Worm (Caenorhabditis elegans) whole organism, L3 larva: ENCODE measurements around the gene F35E8.2.

ENCODE experiments used
- R02D3.7 ChIP-seq: fragments of 150-350 bp; optimal IDR thresholded peaks from 2 replicates; lab custom pipeline; 2014; ENCODE audit warnings: missing biosample characterization, missing genetic modification characterization
- ZK546.5 ChIP-seq: sonication (generic microtip); optimal IDR thresholded peaks from 2 replicates; lab custom pipeline; 2017; ENCODE audit warnings: missing biosample characterization, missing genetic modification characterization
- ama-1 ChIP-seq: fragments of 150-350 bp; optimal IDR thresholded peaks from 2 replicates; lab custom pipeline; 2018
- ceh-16 ChIP-seq: sonication (generic microtip); optimal IDR thresholded peaks from 2 replicates; lab custom pipeline; 2017; ENCODE audit warnings: missing biosample characterization, missing genetic modification characterization
- ceh-28 ChIP-seq: fragments of 150-350 bp; optimal IDR thresholded peaks from 2 replicates; lab custom pipeline; 2014; ENCODE audit warnings: missing biosample characterization, missing genetic modification reagents, missing genetic modification characterization
- ceh-82 ChIP-seq: fragments of 150-350 bp; optimal IDR thresholded peaks from 2 replicates; lab custom pipeline; 2014; ENCODE audit warnings: missing biosample characterization, missing genetic modification characterization
- ceh-9 ChIP-seq: sonication (generic microtip); optimal IDR thresholded peaks from 2 replicates; lab custom pipeline; 2018; ENCODE audit warnings: missing biosample characterization, missing genetic modification characterization
- egl-27 ChIP-seq: sonication (generic microtip); optimal IDR thresholded peaks from 4 replicates; lab custom pipeline; 2017; ENCODE audit warnings: missing biosample characterization, missing genetic modification reagents, missing genetic modification characterization
- egl-5 ChIP-seq: fragments of 150-350 bp; optimal IDR thresholded peaks from 2 replicates; lab custom pipeline; 2017; ENCODE audit warnings: missing biosample characterization, missing genetic modification reagents, missing genetic modification characterization, inconsistent platforms
- elt-1 ChIP-seq: fragments of 150-350 bp; optimal IDR thresholded peaks from 2 replicates; lab custom pipeline; 2014; ENCODE audit warnings: missing biosample characterization, missing genetic modification characterization
- elt-2 ChIP-seq: sonication (generic microtip); optimal IDR thresholded peaks from 2 replicates; lab custom pipeline; 2016; ENCODE audit warnings: missing genetic modification reagents, mild to moderate bottlenecking, missing genetic modification characterization, missing compliant biosample characterization
- elt-3 ChIP-seq, 3 experiments: fragments of 150-350 bp in 1 of 3; sonication (generic microtip) in 2 of 3; optimal IDR thresholded peaks; 2 replicates in 2 of 3; 4 replicates in 1 of 3; lab custom pipeline; 2014 to 2017; ENCODE audit warnings: missing biosample characterization in 3 of 3, missing genetic modification characterization in 3 of 3
- fkh-10 ChIP-seq: sonication (generic microtip); optimal IDR thresholded peaks from 2 replicates; lab custom pipeline; 2017; ENCODE audit warnings: missing biosample characterization, missing genetic modification reagents, missing genetic modification characterization
- fos-1 ChIP-seq: fragments of 150-350 bp; optimal IDR thresholded peaks from 2 replicates; lab custom pipeline; 2014; ENCODE audit warnings: missing biosample characterization, missing genetic modification characterization
- hmg-11 ChIP-seq: sonication (generic microtip); optimal IDR thresholded peaks from 2 replicates; lab custom pipeline; 2016; ENCODE audit warnings: missing genetic modification characterization, missing compliant biosample characterization
- jun-1 ChIP-seq: fragments of 150-350 bp; optimal IDR thresholded peaks from 2 replicates; lab custom pipeline; 2014; ENCODE audit warnings: missing biosample characterization, missing genetic modification reagents, missing genetic modification characterization
- lin-15B ChIP-seq: fragments of 150-350 bp; optimal IDR thresholded peaks from 2 replicates; lab custom pipeline; 2014; ENCODE audit warnings: missing biosample characterization, missing genetic modification characterization
- lin-39 ChIP-seq: fragments of 150-350 bp; optimal IDR thresholded peaks from 2 replicates; lab custom pipeline; 2018; ENCODE audit warnings: missing biosample characterization, missing genetic modification reagents, missing genetic modification characterization
- lsy-12 ChIP-seq: sonication (generic microtip); optimal IDR thresholded peaks from 2 replicates; lab custom pipeline; 2016; ENCODE audit warnings: mild to moderate bottlenecking, missing genetic modification characterization, missing compliant biosample characterization
- mml-1 ChIP-seq: fragments of 150-350 bp; sonication (generic microtip); optimal IDR thresholded peaks from 3 replicates; lab custom pipeline; 2014; ENCODE audit warnings: missing biosample characterization, missing genetic modification characterization
- nfya-1 ChIP-seq: sonication (generic microtip); optimal IDR thresholded peaks from 2 replicates; lab custom pipeline; 2017; ENCODE audit warnings: missing genetic modification characterization, mild to moderate bottlenecking, missing compliant biosample characterization, antibody characterized with exemption, moderate library complexity; ENCODE audit not compliant: insufficient read depth
- nhr-11 ChIP-seq: fragments of 150-350 bp; optimal IDR thresholded peaks from 2 replicates; lab custom pipeline; 2014; ENCODE audit warnings: missing biosample characterization, missing genetic modification characterization
- nhr-12 ChIP-seq: fragments of 150-350 bp; optimal IDR thresholded peaks from 2 replicates; lab custom pipeline; 2014; ENCODE audit warnings: missing biosample characterization, missing genetic modification characterization
- nhr-23 ChIP-seq: fragments of 150-350 bp; optimal IDR thresholded peaks from 2 replicates; lab custom pipeline; 2014; ENCODE audit warnings: missing biosample characterization, missing genetic modification reagents, missing genetic modification characterization
- nhr-237 ChIP-seq: fragments of 150-350 bp; optimal IDR thresholded peaks from 2 replicates; lab custom pipeline; 2014; ENCODE audit warnings: missing biosample characterization, missing genetic modification characterization
- nhr-43 ChIP-seq: sonication (generic microtip); optimal IDR thresholded peaks from 2 replicates; lab custom pipeline; 2016; ENCODE audit warnings: mild to moderate bottlenecking, missing genetic modification characterization, missing compliant biosample characterization; ENCODE audit not compliant: poor library complexity, severe bottlenecking
- nhr-67 ChIP-seq: fragments of 150-350 bp; optimal IDR thresholded peaks from 2 replicates; lab custom pipeline; 2014; ENCODE audit warnings: missing biosample characterization, missing genetic modification characterization
- nhr-76 ChIP-seq: fragments of 150-350 bp; sonication (generic microtip); optimal IDR thresholded peaks from 5 replicates; lab custom pipeline; 2014; ENCODE audit warnings: missing biosample characterization, missing genetic modification characterization
- pqm-1 ChIP-seq: fragments of 150-350 bp; optimal IDR thresholded peaks from 2 replicates; lab custom pipeline; 2017; ENCODE audit warnings: missing biosample characterization, missing genetic modification characterization, inconsistent platforms
- skn-1 ChIP-seq: fragments of 150-350 bp; optimal IDR thresholded peaks from 2 replicates; lab custom pipeline; 2014; ENCODE audit warnings: missing biosample characterization, missing genetic modification characterization
- snpc-4 ChIP-seq: fragments of 150-350 bp; optimal IDR thresholded peaks from 2 replicates; lab custom pipeline; 2014; ENCODE audit warnings: missing biosample characterization, missing genetic modification characterization
- unc-39 ChIP-seq: sonication (generic microtip); optimal IDR thresholded peaks from 4 replicates; lab custom pipeline; 2017; ENCODE audit warnings: missing biosample characterization, missing genetic modification characterization
- unc-62 ChIP-seq: fragments of 150-350 bp; sonication (generic microtip); optimal IDR thresholded peaks from 4 replicates; lab custom pipeline; 2014; ENCODE audit warnings: missing biosample characterization, missing genetic modification reagents, missing genetic modification characterization
- zag-1 ChIP-seq: fragments of 150-350 bp; optimal IDR thresholded peaks from 2 replicates; lab custom pipeline; 2014; ENCODE audit warnings: missing biosample characterization, missing genetic modification characterization
- ztf-4 ChIP-seq: fragments of 150-350 bp; optimal IDR thresholded peaks from 2 replicates; lab custom pipeline; 2014; ENCODE audit warnings: missing biosample characterization, missing genetic modification characterization

F35E8.2 gene

ce11 chrV:15897696-15898095 is 7.8 kb upstream of the F35E8.2 start, which contains the start of gene str-60:
Gene str-60 (plus strand): TSS chrV:15897996.
- TF ChIP-seq nfya-1 (tag; lab: Kevin White, UChicago) (no peak), elt-1 (tag; lab: Kevin White, UChicago) (no peak), zag-1 (tag; lab: Kevin White, UChicago) (no peak), elt-3 (tag; optimal IDR thresholded peaks at IDR 0.05; lab: Kevin White, UChicago) (no peak), nhr-43 (tag; lab: Kevin White, UChicago) (no peak)
- TF ChIP-seq, all 47 proteins: peak for 0

- TF ChIP-seq pqm-1 (tag; lab: Kevin White, UChicago) (no peak), lin-15B (no peak), egl-27 (tag; lab: Kevin White, UChicago) (no peak), elt-3 (tag; optimal IDR thresholded peaks at IDR 0.05; lab: Kevin White, UChicago) (no peak), nhr-12 (tag; lab: Kevin White, UChicago) (no peak), unc-39 (tag; lab: Kevin White, UChicago) (no peak), zag-1 (tag; lab: Kevin White, UChicago) (no peak), hmg-11 (tag; lab: Kevin White, UChicago) (no peak), fos-1 (tag; lab: Kevin White, UChicago) (no peak), elt-1 (tag; lab: Kevin White, UChicago) (no peak), ceh-82 (tag; lab: Kevin White, UChicago) (no peak), nhr-76 (tag; lab: Kevin White, UChicago) (no peak), snpc-4 (tag; lab: Kevin White, UChicago) (no peak), nhr-23 (no peak), lin-39 (tag; lab: Kevin White, UChicago) (no peak)
- TF ChIP-seq, all 47 proteins: peak for 0
Observed at ce11 chrV:15899696-15900095, 5.8 kb upstream of the F35E8.2 start, which contains the start of gene T06C12.14. Gene T06C12.14 (plus strand): TSS chrV:15899996.

ce11 chrV:15900564-15900963 is 4.9 kb upstream of the F35E8.2 start:
- TF ChIP-seq fkh-10 (GFP tag; lab: Kevin White, UChicago) (no peak), pqm-1 (tag; lab: Kevin White, UChicago) (no peak), jun-1 (tag; lab: Kevin White, UChicago) (no peak), nhr-237 (tag; lab: Kevin White, UChicago) (no peak), nhr-67 (tag; lab: Kevin White, UChicago) (no peak), egl-5 (no peak)

ce11 chrV:15911848-15912247 is 6.4 kb downstream of the F35E8.2 start, which contains the start of gene F35E8.6:
Gene F35E8.6 (plus strand): TSS chrV:15912148.
- TF ChIP-seq unc-62 (no peak), nhr-11 (tag; lab: Kevin White, UChicago) (no peak), lin-39 (tag; lab: Kevin White, UChicago) (no peak), R02D3.7 (tag; lab: Kevin White, UChicago) (no peak), lsy-12 (tag; lab: Kevin White, UChicago) (no peak), egl-5 (no peak), ceh-9 (tag; lab: Kevin White, UChicago) (no peak), nhr-237 (tag; lab: Kevin White, UChicago) (no peak), ceh-16 (tag; lab: Kevin White, UChicago) (no peak), elt-2 (tag; lab: Kevin White, UChicago) (no peak), zag-1 (tag; lab: Kevin White, UChicago) (no peak), mml-1 (no peak), egl-27 (tag; lab: Kevin White, UChicago) (no peak), ama-1 (lab: Kevin White, UChicago) (no peak), lin-15B (no peak)

ce11 chrV:15912677-15913076 is 7.2 kb downstream of the F35E8.2 start:
- TF ChIP-seq jun-1 (tag; lab: Kevin White, UChicago) (no peak), ztf-4 (tag; lab: Kevin White, UChicago) (no peak), ceh-28 (tag; lab: Kevin White, UChicago) (no peak), ZK546.5 (tag; lab: Kevin White, UChicago) (no peak), zag-1 (tag; lab: Kevin White, UChicago) (no peak), skn-1 (tag; lab: Kevin White, UChicago) (no peak), pqm-1 (tag; lab: Kevin White, UChicago) (no peak)
